Fruit fly (Drosophila melanogaster) S2 (cell line): ENCODE measurements around the gene Det.

ENCODE experiments used
- CG8478 ChIP-seq: fragments of >200 bp; optimal IDR thresholded peaks from 2 replicates; lab custom pipeline; 2018
- CTCF ChIP-seq, 2 experiments: fragments of >200 bp; optimal IDR thresholded peaks; 2 replicates each; lab custom pipeline; 2018

DNA sequence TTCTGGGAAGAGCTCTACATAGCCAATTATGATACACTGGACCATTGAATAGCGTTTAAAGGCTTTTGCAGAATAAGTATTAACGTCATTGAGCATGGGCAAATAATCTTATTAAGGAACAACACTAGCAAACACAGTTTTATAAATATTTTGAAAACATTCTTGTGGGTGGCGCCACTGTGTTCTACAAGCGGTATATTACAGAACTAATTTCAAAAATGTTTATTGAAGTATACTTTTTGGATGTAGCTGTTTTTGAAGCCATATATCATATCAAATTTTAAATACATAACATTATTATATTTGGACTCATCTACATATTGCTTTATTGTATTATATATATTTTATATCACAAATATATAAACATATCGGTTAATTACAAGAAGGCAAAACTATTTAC is 40.6 kb upstream of the Det start:
- peak; percentile 63 to 86 for TF ChIP-seq CTCF (optimal IDR thresholded peaks at IDR 0.05; lab: Kevin White, UChicago)
- TF ChIP-seq CG8478 (lab: Kevin White, UChicago) = no peak
